Worm (Caenorhabditis elegans) whole organism, L1 larva: Measurements from ENCODE around the gene R07B1.7.
A peak's percentile ranks its signal among the peaks of the same experiment; 100 is the strongest.

Source experiments
- C34B4.2 ChIP-seq: sonication (generic microtip); optimal IDR thresholded peaks from 2 replicates; lab custom pipeline; 2017; ENCODE audit warnings: mild to moderate bottlenecking, missing genetic modification characterization, missing compliant biosample characterization
- alr-1 ChIP-seq: fragments of 200-800 bp; sonication (Bioruptor generic); optimal IDR thresholded peaks from 2 replicates; lab custom pipeline; 2018; ENCODE audit warnings: borderline replicate concordance, mild to moderate bottlenecking, missing genetic modification characterization, missing compliant biosample characterization
- ama-1 ChIP-seq: fragments of 150-350 bp; optimal IDR thresholded peaks from 2 replicates; lab custom pipeline; 2014
- blmp-1 ChIP-seq: fragments of 150-350 bp; optimal IDR thresholded peaks from 2 replicates; lab custom pipeline; 2014; ENCODE audit warnings: missing biosample characterization, missing genetic modification characterization
- ceh-63 ChIP-seq: fragments of 200-800 bp; sonication (Bioruptor generic); optimal IDR thresholded peaks from 2 replicates; lab custom pipeline; 2018; ENCODE audit warnings: mild to moderate bottlenecking, missing genetic modification characterization, missing compliant biosample characterization
- ceh-88 ChIP-seq: fragments of 200-800 bp; sonication (Bioruptor generic); IDR thresholded peaks from 2 replicates; pipeline ENCODE4 v1.3.6; 2022; ENCODE audit warnings: missing genetic modification characterization, missing compliant biosample characterization
- ceh-90 ChIP-seq: sonication (generic microtip); optimal IDR thresholded peaks from 2 replicates; lab custom pipeline; 2016; ENCODE audit warnings: missing genetic modification characterization, missing compliant biosample characterization
- dpl-1 ChIP-seq, 3 experiments: fragments of 150-350 bp in 2 of 3; sonication (generic microtip) in 1 of 3; optimal IDR thresholded peaks; 2 replicates each; lab custom pipeline; 2014 to 2017; ENCODE audit warnings: missing biosample characterization in 3 of 3, missing genetic modification characterization in 3 of 3, missing genetic modification reagents in 3 of 3
- efl-1 ChIP-seq, 4 experiments: fragments of 150-350 bp; optimal IDR thresholded peaks in 3 of 4; peaks in 1 of 4; 1 replicate in 1 of 4; 2 replicates in 3 of 4; lab custom pipeline; 2014; ENCODE audit warnings: missing biosample characterization in 2 of 4, missing genetic modification characterization in 2 of 4, missing genetic modification reagents in 2 of 4
- fkh-4 ChIP-seq: sonication (generic microtip); optimal IDR thresholded peaks from 2 replicates; lab custom pipeline; 2016; ENCODE audit warnings: missing compliant biosample characterization, missing genetic modification characterization, borderline replicate concordance
- fkh-8 ChIP-seq: sonication (generic microtip); optimal IDR thresholded peaks from 2 replicates; lab custom pipeline; 2016; ENCODE audit warnings: mild to moderate bottlenecking, missing genetic modification characterization, missing compliant biosample characterization
- fos-1 ChIP-seq: fragments of 150-350 bp; optimal IDR thresholded peaks from 2 replicates; lab custom pipeline; 2014; ENCODE audit warnings: missing biosample characterization, missing genetic modification characterization
- lin-14 ChIP-seq: fragments of 200-800 bp; sonication (Bioruptor generic); optimal IDR thresholded peaks from 2 replicates; lab custom pipeline; 2018; ENCODE audit warnings: mild to moderate bottlenecking, missing genetic modification characterization, moderate library complexity, missing compliant biosample characterization
- lin-39 ChIP-seq: fragments of 150-350 bp; optimal IDR thresholded peaks from 2 replicates; lab custom pipeline; 2014; ENCODE audit warnings: missing biosample characterization, missing genetic modification reagents, missing genetic modification characterization
- lir-3 ChIP-seq: sonication (generic microtip); optimal IDR thresholded peaks from 2 replicates; lab custom pipeline; 2016; ENCODE audit warnings: mild to moderate bottlenecking, missing genetic modification characterization, moderate library complexity, missing compliant biosample characterization; ENCODE audit not compliant: poor library complexity
- lsy-2 ChIP-seq, 2 experiments: fragments of 150-350 bp; optimal IDR thresholded peaks; 2 replicates each; lab custom pipeline; 2014; ENCODE audit warnings: missing biosample characterization in 2 of 2, missing genetic modification characterization in 2 of 2
- mdl-1 ChIP-seq, 2 experiments: fragments of 150-350 bp; optimal IDR thresholded peaks; 2 replicates each; lab custom pipeline; 2014 to 2017; ENCODE audit warnings: missing biosample characterization in 2 of 2, missing genetic modification characterization in 2 of 2, inconsistent platforms in 1 of 2
- nhr-19 ChIP-seq: fragments of 200-800 bp; sonication (Bioruptor generic); conservative IDR thresholded peaks from 2 replicates; pipeline ENCODE4 v1.3.6; 2022; ENCODE audit warnings: missing genetic modification characterization, missing compliant biosample characterization
- nhr-237 ChIP-seq: fragments of 150-350 bp; optimal IDR thresholded peaks from 2 replicates; lab custom pipeline; 2014; ENCODE audit warnings: missing biosample characterization, missing genetic modification characterization
- nhr-28 ChIP-seq: fragments of 150-350 bp; optimal IDR thresholded peaks from 2 replicates; lab custom pipeline; 2014; ENCODE audit warnings: missing biosample characterization, missing genetic modification characterization
- nhr-71 ChIP-seq: sonication (generic microtip); optimal IDR thresholded peaks from 2 replicates; lab custom pipeline; 2016; ENCODE audit warnings: mild to moderate bottlenecking, missing genetic modification characterization, moderate library complexity, missing compliant biosample characterization
- nhr-90 ChIP-seq: sonication (generic microtip); optimal IDR thresholded peaks from 2 replicates; lab custom pipeline; 2016; ENCODE audit warnings: mild to moderate bottlenecking, missing genetic modification characterization, missing compliant biosample characterization; ENCODE audit not compliant: poor library complexity
- rnt-1 ChIP-seq: sonication (generic microtip); optimal IDR thresholded peaks from 2 replicates; lab custom pipeline; 2016; ENCODE audit warnings: mild to moderate bottlenecking, missing genetic modification characterization, moderate library complexity, missing compliant biosample characterization
- skn-1 ChIP-seq: fragments of 150-350 bp; optimal IDR thresholded peaks from 2 replicates; lab custom pipeline; 2014; ENCODE audit warnings: missing biosample characterization, missing genetic modification characterization
- swsn-7 ChIP-seq: sonication (generic microtip); optimal IDR thresholded peaks from 2 replicates; lab custom pipeline; 2016; ENCODE audit warnings: missing genetic modification characterization, missing compliant biosample characterization
- tbx-2 ChIP-seq: sonication (generic microtip); optimal IDR thresholded peaks from 2 replicates; lab custom pipeline; 2016; ENCODE audit warnings: missing genetic modification characterization, missing compliant biosample characterization
- tlp-1 ChIP-seq: fragments of 150-350 bp; optimal IDR thresholded peaks from 2 replicates; lab custom pipeline; 2014; ENCODE audit warnings: missing biosample characterization, missing genetic modification characterization
- unc-30 ChIP-seq: sonication (generic microtip); optimal IDR thresholded peaks from 2 replicates; lab custom pipeline; 2017; ENCODE audit warnings: missing biosample characterization, missing genetic modification characterization
- unc-98 ChIP-seq: fragments of 200-800 bp; sonication (Bioruptor generic); IDR thresholded peaks from 2 replicates; pipeline ENCODE4 v1.3.6; 2022; ENCODE audit warnings: missing genetic modification characterization, missing compliant biosample characterization
- vab-15 ChIP-seq: sonication (generic microtip); optimal IDR thresholded peaks from 2 replicates; lab custom pipeline; 2017; ENCODE audit warnings: missing genotype, mild to moderate bottlenecking, missing genetic modification characterization, missing compliant biosample characterization
- xbp-1 ChIP-seq: sonication (generic microtip); optimal IDR thresholded peaks from 2 replicates; lab custom pipeline; 2016; ENCODE audit warnings: missing genetic modification characterization, missing compliant biosample characterization
- zag-1 ChIP-seq: fragments of 150-350 bp; optimal IDR thresholded peaks from 2 replicates; lab custom pipeline; 2014; ENCODE audit warnings: missing biosample characterization, missing genetic modification characterization
- zip-4 ChIP-seq: fragments of 200-800 bp; sonication (Bioruptor generic); optimal IDR thresholded peaks from 2 replicates; lab custom pipeline; 2018; ENCODE audit warnings: mild to moderate bottlenecking, missing genetic modification characterization, moderate library complexity, missing compliant biosample characterization
- ztf-11 ChIP-seq, 2 experiments: sonication (generic microtip); optimal IDR thresholded peaks; 2 replicates each; lab custom pipeline; 2016 to 2017; ENCODE audit warnings: missing genetic modification characterization in 2 of 2, missing biosample characterization in 1 of 2, missing compliant biosample characterization in 1 of 2

The R07B1.7 gene

ce11 chrX:9837989-9838541, 30.9 kb upstream of the R07B1.7 start, which contains the start of gene ipla-2 (continued):
- no peak for TF ChIP-seq ztf-11 (tag; optimal IDR thresholded peaks at IDR 0.05; lab: Kevin White, UChicago)

DNA sequence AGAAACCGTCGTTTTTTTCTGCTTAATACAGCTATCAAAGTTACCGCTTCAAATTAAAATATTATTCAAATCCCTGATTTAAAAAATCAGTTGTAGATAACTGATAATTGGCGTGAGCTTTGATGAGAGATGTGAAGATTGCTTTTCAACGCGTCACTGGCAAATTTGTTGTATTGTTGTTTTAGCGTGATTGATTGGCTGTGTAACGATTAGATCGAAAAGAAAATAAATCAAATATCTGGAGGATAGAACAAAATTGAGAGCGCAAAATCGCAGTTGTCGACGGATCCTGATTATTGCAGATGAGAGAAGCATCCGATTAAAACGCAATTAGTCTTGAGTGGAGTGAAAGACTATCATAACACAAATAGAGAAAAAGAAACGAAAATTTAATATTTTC, 28.1 kb upstream of the R07B1.7 start:
- TF ChIP-seq swsn-7 (tag; lab: Kevin White, UChicago) (no peak), alr-1 (no peak), ceh-63 (GFP tag; lab: Kevin White, UChicago) (no peak), zag-1 (tag; lab: Kevin White, UChicago) (no peak), lin-14 (GFP tag; lab: Kevin White, UChicago) (peak; percentile 35), C34B4.2 (tag; lab: Kevin White, UChicago) (no peak), nhr-71 (peak; percentile 45), ceh-88 (GFP tag; lab: Robert Waterston, UW) (no peak), nhr-237 (no peak), ceh-90 (tag; lab: Kevin White, UChicago) (no peak), rnt-1 (tag; lab: Kevin White, UChicago) (peak; percentile 78), efl-1 (optimal IDR thresholded peaks at IDR 0.05; lab: Kevin White, UChicago) (no peak), efl-1 (GFP tag; optimal IDR thresholded peaks at IDR 0.05 in 1 of 2; lab: Kevin White, UChicago) (no peak), lsy-2 (tag; optimal IDR thresholded peaks at IDR 0.05; lab: Kevin White, UChicago) (peak in 1 of 2 experiments; percentile 5), tlp-1 (tag; lab: Kevin White, UChicago) (no peak), blmp-1 (tag; lab: Kevin White, UChicago) (no peak), unc-30 (tag; lab: Kevin White, UChicago) (no peak), unc-98 (no peak), ama-1 (no peak), lin-39 (tag; lab: Kevin White, UChicago) (peak; percentile 72), nhr-28 (tag; lab: Kevin White, UChicago) (no peak), lir-3 (tag; lab: Kevin White, UChicago) (no peak), fkh-4 (tag; lab: Kevin White, UChicago) (no peak), xbp-1 (no peak), mdl-1 (tag; optimal IDR thresholded peaks at IDR 0.05; lab: Kevin White, UChicago) (no peak), dpl-1 (GFP tag; optimal IDR thresholded peaks at IDR 0.05; lab: Kevin White, UChicago) (no peak), fkh-8 (tag; lab: Kevin White, UChicago) (no peak)

DNA sequence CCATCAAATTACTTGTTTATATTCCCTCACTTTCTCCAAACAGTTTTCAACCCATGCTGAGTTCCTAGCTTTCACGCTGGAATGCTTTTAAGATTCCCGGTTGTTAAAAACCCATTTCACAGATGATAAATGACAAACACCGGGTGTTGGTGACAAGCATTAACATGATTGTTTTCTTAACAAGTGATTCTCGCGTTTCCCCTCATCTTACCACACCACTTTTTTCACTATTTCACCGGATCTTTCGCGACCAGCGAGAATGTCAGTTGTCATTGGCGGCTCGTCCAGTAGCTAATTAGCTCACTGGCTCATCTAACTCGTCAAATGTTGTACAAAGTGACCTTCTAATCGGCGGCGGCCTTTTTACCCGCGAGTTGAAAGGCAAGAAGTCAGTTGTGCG, 26.8 kb upstream of the R07B1.7 start:
- TF ChIP-seq ceh-63 (GFP tag; lab: Kevin White, UChicago), result no peak
- peak; percentile 25 for TF ChIP-seq nhr-71
- peak; percentile 45 for TF ChIP-seq lin-14 (GFP tag; lab: Kevin White, UChicago)
- peak; percentile 81 for TF ChIP-seq rnt-1 (tag; lab: Kevin White, UChicago)

DNA sequence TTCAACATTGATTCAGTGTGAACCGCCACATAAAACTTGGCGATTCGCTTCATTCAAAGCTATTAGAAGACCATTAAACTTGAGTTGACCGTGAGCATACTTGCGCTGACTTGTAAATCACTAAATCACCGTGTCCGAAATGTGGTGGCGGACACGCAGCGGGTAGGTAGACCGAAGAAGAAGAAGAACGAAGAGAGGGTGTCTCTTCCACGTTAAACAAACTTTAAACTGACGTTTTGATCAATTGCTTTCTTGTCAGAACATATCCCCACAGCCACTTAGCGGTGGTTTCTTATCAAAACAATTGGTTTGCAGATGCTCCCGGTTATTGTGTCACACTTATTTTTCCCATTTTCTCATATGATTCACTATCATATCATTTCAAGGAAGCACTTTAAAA, 25.4 kb upstream of the R07B1.7 start:
- TF ChIP-seq tlp-1 (tag; lab: Kevin White, UChicago) (no peak), tbx-2 (no peak), skn-1 (tag; lab: Kevin White, UChicago) (no peak), lin-14 (GFP tag; lab: Kevin White, UChicago) (peak; percentile 7), rnt-1 (tag; lab: Kevin White, UChicago) (peak; percentile 46), nhr-90 (no peak)

- TF ChIP-seq nhr-71, result peak; percentile 24
- no peak for TF ChIP-seq zip-4 (GFP tag; lab: Kevin White, UChicago)
- TF ChIP-seq fos-1, result no peak
- TF ChIP-seq rnt-1 (tag; lab: Kevin White, UChicago), result peak; percentile 67
- peak; percentile 36 for TF ChIP-seq lin-14 (GFP tag; lab: Kevin White, UChicago)
- peak; percentile 99 for TF ChIP-seq vab-15 (tag; lab: Kevin White, UChicago)
- TF ChIP-seq lsy-2 (tag; optimal IDR thresholded peaks at IDR 0.05; lab: Kevin White, UChicago), result peak; percentile 30 to 74
- TF ChIP-seq nhr-19, result 0 out of 2 replicates have a peak, but pooled peaks have one; percentile 11
These were observed 23.0 kb upstream of the R07B1.7 start for ce11 chrX:9845916-9846315.
